Worm (Caenorhabditis elegans) whole organism, young adult: ENCODE results near the gene lin-38.

ENCODE experiments used
- F22D6.2 ChIP-seq: sonication (generic microtip); optimal IDR thresholded peaks from 2 replicates; lab custom pipeline; 2016; ENCODE audit warnings: mild to moderate bottlenecking, missing genetic modification characterization, missing compliant biosample characterization
- F33H1.4 ChIP-seq: fragments of 200-800 bp; sonication (Bioruptor generic); IDR thresholded peaks from 2 replicates; pipeline ENCODE4 v1.3.6; 2022; ENCODE audit warnings: missing genetic modification reagents, missing genetic modification characterization, missing compliant biosample characterization
- F37B4.10 ChIP-seq: fragments of 200-800 bp; sonication (Bioruptor generic); IDR thresholded peaks from 2 replicates; pipeline ENCODE4 v1.3.6; 2022; ENCODE audit warnings: missing genetic modification characterization, missing compliant biosample characterization
- F57A8.1 ChIP-seq: fragments of 200-800 bp; sonication (Bioruptor generic); optimal IDR thresholded peaks from 2 replicates; lab custom pipeline; 2018; ENCODE audit warnings: mild to moderate bottlenecking, missing genetic modification characterization, moderate library complexity, missing compliant biosample characterization
- F57C9.4 ChIP-seq: sonication (generic microtip); optimal IDR thresholded peaks from 2 replicates; lab custom pipeline; 2017; ENCODE audit warnings: mild to moderate bottlenecking, missing genetic modification characterization, missing compliant biosample characterization
- Y53G8AR.9 ChIP-seq: fragments of 200-800 bp; sonication (Bioruptor generic); conservative IDR thresholded peaks from 2 replicates; pipeline ENCODE4 v1.3.6; 2022; ENCODE audit warnings: missing genetic modification reagents, missing genetic modification characterization, missing compliant biosample characterization
- Y95B8A.8 ChIP-seq: fragments of 200-800 bp; sonication (Bioruptor generic); IDR thresholded peaks from 2 replicates; pipeline ENCODE4 v1.3.6; 2022; ENCODE audit warnings: missing genetic modification reagents, missing genetic modification characterization, missing compliant biosample characterization
- aptf-2 ChIP-seq: fragments of 200-800 bp; sonication (Bioruptor generic); conservative IDR thresholded peaks from 2 replicates; pipeline ENCODE4 v1.3.6; 2022; ENCODE audit warnings: missing genetic modification reagents, missing genetic modification characterization, missing compliant biosample characterization
- atf-7 ChIP-seq: sonication (generic microtip); optimal IDR thresholded peaks from 2 replicates; lab custom pipeline; 2017; ENCODE audit warnings: mild to moderate bottlenecking, missing genetic modification characterization, missing compliant biosample characterization
- attf-6 ChIP-seq: fragments of 200-800 bp; sonication (Bioruptor generic); IDR thresholded peaks from 2 replicates; pipeline ENCODE4 v1.3.6; 2022; ENCODE audit warnings: missing genetic modification reagents, missing genetic modification characterization, missing compliant biosample characterization
- cebp-1 ChIP-seq, 2 experiments: fragments of 200-800 bp in 1 of 2; sonication (Bioruptor generic) in 1 of 2; sonication (generic microtip) in 1 of 2; IDR thresholded peaks in 1 of 2; optimal IDR thresholded peaks in 1 of 2; 2 replicates each; pipeline versions ENCODE4 v1.3.6 to Lab custom; 2017 to 2022; ENCODE audit warnings: missing compliant biosample characterization in 2 of 2, missing genetic modification characterization in 2 of 2, mild to moderate bottlenecking in 1 of 2, missing genetic modification reagents in 1 of 2, moderate library complexity in 1 of 2
- chd-7 ChIP-seq: sonication (generic microtip); optimal IDR thresholded peaks from 2 replicates; lab custom pipeline; 2016; ENCODE audit warnings: mild to moderate bottlenecking, missing genetic modification characterization, moderate library complexity, missing compliant biosample characterization
- dpl-1 ChIP-seq: fragments of 150-350 bp; optimal IDR thresholded peaks from 2 replicates; lab custom pipeline; 2014; ENCODE audit warnings: missing biosample characterization, missing genetic modification reagents, missing genetic modification characterization
- egrh-3 ChIP-seq: fragments of 200-800 bp; sonication (Bioruptor generic); IDR thresholded peaks from 2 replicates; pipeline ENCODE4 v1.3.6; 2022; ENCODE audit warnings: missing genetic modification reagents, missing genetic modification characterization, missing compliant biosample characterization
- ekl-4 ChIP-seq: fragments of 200-800 bp; sonication (Bioruptor generic); IDR thresholded peaks from 2 replicates; pipeline ENCODE4 v1.3.6; 2022; ENCODE audit warnings: missing genetic modification reagents, missing genetic modification characterization, missing compliant biosample characterization
- ets-4 ChIP-seq: fragments of 200-800 bp; sonication (Bioruptor generic); optimal IDR thresholded peaks from 2 replicates; lab custom pipeline; 2018; ENCODE audit warnings: mild to moderate bottlenecking, missing genetic modification characterization, missing compliant biosample characterization
- him-1 ChIP-seq: sonication (generic microtip); optimal IDR thresholded peaks from 2 replicates; lab custom pipeline; 2016; ENCODE audit warnings: missing genotype, missing genetic modification reagents, missing genetic modification characterization, missing compliant biosample characterization
- hlh-12 ChIP-seq: sonication (generic microtip); optimal IDR thresholded peaks from 2 replicates; lab custom pipeline; 2016; ENCODE audit warnings: missing genetic modification characterization, missing compliant biosample characterization
- hrde-1 ChIP-seq: sonication (generic microtip); optimal IDR thresholded peaks from 2 replicates; lab custom pipeline; 2016; ENCODE audit warnings: missing genetic modification characterization, mild to moderate bottlenecking, missing compliant biosample characterization, moderate library complexity, missing genotype, missing genetic modification reagents, borderline replicate concordance
- lag-1 ChIP-seq: fragments of 200-800 bp; sonication (Bioruptor generic); IDR thresholded peaks from 2 replicates; pipeline ENCODE4 v1.3.6; 2022; ENCODE audit warnings: missing genetic modification reagents, missing genetic modification characterization, missing compliant biosample characterization
- let-607 ChIP-seq, 2 experiments: fragments of 200-800 bp in 1 of 2; sonication (Bioruptor generic) in 1 of 2; sonication (generic microtip) in 1 of 2; optimal IDR thresholded peaks; 2 replicates each; lab custom pipeline; 2016 to 2018; ENCODE audit warnings: mild to moderate bottlenecking in 2 of 2, missing compliant biosample characterization in 2 of 2, missing genetic modification characterization in 2 of 2, moderate library complexity in 2 of 2, missing genotype in 1 of 2
- lin-26 ChIP-seq: fragments of 200-800 bp; sonication (Bioruptor generic); IDR thresholded peaks from 2 replicates; pipeline ENCODE4 v1.3.6; 2022; ENCODE audit warnings: missing genetic modification reagents, missing genetic modification characterization, missing compliant biosample characterization
- lir-1 ChIP-seq: fragments of 200-800 bp; sonication (Bioruptor generic); conservative IDR thresholded peaks from 2 replicates; pipeline ENCODE4 v1.3.6; 2022; ENCODE audit warnings: missing genetic modification reagents, missing genetic modification characterization, missing compliant biosample characterization
- lsy-27 ChIP-seq: sonication (generic microtip); optimal IDR thresholded peaks from 2 replicates; lab custom pipeline; 2017; ENCODE audit warnings: missing genetic modification characterization, mild to moderate bottlenecking, missing compliant biosample characterization, antibody characterized with exemption, missing genotype, borderline replicate concordance; ENCODE audit not compliant: insufficient read depth
- mcd-1 ChIP-seq: fragments of 200-800 bp; sonication (Bioruptor generic); IDR thresholded peaks from 2 replicates; pipeline ENCODE4 v1.3.6; 2022; ENCODE audit warnings: missing genetic modification reagents, missing genetic modification characterization, missing compliant biosample characterization
- mel-28 ChIP-seq: sonication (generic microtip); optimal IDR thresholded peaks from 2 replicates; lab custom pipeline; 2016; ENCODE audit warnings: borderline replicate concordance, mild to moderate bottlenecking, missing genetic modification characterization, missing compliant biosample characterization
- nhr-80 ChIP-seq: sonication (generic microtip); optimal IDR thresholded peaks from 2 replicates; lab custom pipeline; 2016; ENCODE audit warnings: missing genetic modification characterization, missing compliant biosample characterization
- rec-8 ChIP-seq, 2 experiments: sonication (generic microtip); optimal IDR thresholded peaks; 2 replicates each; lab custom pipeline; 2016; ENCODE audit warnings: mild to moderate bottlenecking in 2 of 2, missing genetic modification characterization in 2 of 2, missing genetic modification reagents in 2 of 2, missing genotype in 2 of 2, missing biosample characterization in 1 of 2, missing compliant biosample characterization in 1 of 2, moderate library complexity in 1 of 2
- sdz-38 ChIP-seq: sonication (generic microtip); optimal IDR thresholded peaks from 2 replicates; lab custom pipeline; 2016; ENCODE audit warnings: missing genotype, missing genetic modification characterization, missing compliant biosample characterization
- snpc-1.1 ChIP-seq: sonication (generic microtip); optimal IDR thresholded peaks from 2 replicates; lab custom pipeline; 2017; ENCODE audit warnings: missing genetic modification characterization, mild to moderate bottlenecking, missing compliant biosample characterization, antibody characterized with exemption, moderate library complexity, missing genotype, missing genetic modification reagents; ENCODE audit not compliant: insufficient read depth
- somi-1 ChIP-seq: fragments of 200-800 bp; sonication (Bioruptor generic); optimal IDR thresholded peaks from 2 replicates; lab custom pipeline; 2018; ENCODE audit warnings: mild to moderate bottlenecking, missing genetic modification characterization, missing compliant biosample characterization
- unc-62 ChIP-seq: fragments of 150-350 bp; optimal IDR thresholded peaks from 2 replicates; lab custom pipeline; 2014; ENCODE audit warnings: missing biosample characterization, missing genetic modification reagents, missing genetic modification characterization
- zfh-2 ChIP-seq: fragments of 200-800 bp; sonication (Bioruptor generic); conservative IDR thresholded peaks from 2 replicates; pipeline ENCODE4 v1.3.6; 2022; ENCODE audit warnings: missing genetic modification reagents, missing genetic modification characterization, missing compliant biosample characterization
- ztf-3 ChIP-seq: fragments of 200-800 bp; sonication (Bioruptor generic); optimal IDR thresholded peaks from 2 replicates; lab custom pipeline; 2018; ENCODE audit warnings: mild to moderate bottlenecking, missing genetic modification characterization, missing compliant biosample characterization

Gene lin-38

DNA sequence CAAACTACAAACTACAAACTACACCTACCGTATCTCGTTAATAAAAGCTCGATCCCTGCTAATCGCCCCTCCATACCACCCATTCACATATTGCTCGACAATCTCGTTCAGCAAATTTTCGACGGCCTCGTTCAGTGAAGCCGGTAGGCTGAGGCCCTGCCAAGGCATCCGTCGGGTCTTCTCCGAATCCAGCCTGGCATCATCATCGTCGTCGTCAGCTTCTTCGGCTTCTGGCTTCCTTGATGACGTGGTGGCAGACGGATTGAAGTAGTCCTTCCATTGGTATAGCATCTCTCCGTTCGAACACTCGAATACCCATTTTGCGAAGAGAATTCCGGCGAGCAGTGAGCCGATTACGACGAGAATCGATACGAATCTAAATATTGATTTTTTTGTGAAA, 45.1 kb upstream of the lin-38 start:
- TF ChIP-seq zfh-2 (GFP tag; lab: Robert Waterston, UW) (peak; percentile 63; the same call in 1 of the 2 replicates), egrh-3 (no peak)
- TF ChIP-seq, all 124 proteins: peak for 1

DNA sequence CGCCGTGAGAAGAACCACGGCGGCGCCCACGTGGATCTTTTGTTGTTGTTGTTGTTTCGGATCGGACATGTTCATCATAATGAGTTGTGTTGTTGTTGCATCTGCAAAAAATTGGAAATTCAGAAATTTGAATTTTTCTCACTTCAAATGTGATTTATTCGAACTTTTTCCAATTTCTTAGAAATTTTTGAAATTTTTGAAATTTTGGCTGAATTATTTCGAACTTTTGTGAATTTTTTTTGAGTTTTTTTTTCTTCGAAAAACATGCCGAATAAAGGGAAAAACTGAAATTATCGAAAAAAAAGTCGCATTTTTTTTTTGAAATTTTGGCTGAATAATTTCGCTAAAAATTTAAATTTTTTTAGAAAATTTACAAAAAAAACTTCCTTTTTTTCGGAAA, 44.6 kb upstream of the lin-38 start, which contains the start of gene snx-14:
TSS of gene snx-14 (minus strand) at position 101 of the 400 bp plus-strand sequence.
- TF ChIP-seq ets-4 (GFP tag; lab: Kevin White, UChicago) (no peak), hrde-1 (tag; lab: Kevin White, UChicago) (no peak), mel-28 (tag; lab: Kevin White, UChicago) (no peak), ekl-4 (GFP tag; lab: Robert Waterston, UW) (no peak), let-607 (tag; optimal IDR thresholded peaks at IDR 0.05; lab: Kevin White, UChicago) (no peak), sdz-38 (tag; lab: Kevin White, UChicago) (no peak), chd-7 (tag; lab: Kevin White, UChicago) (no peak), F33H1.4 (no peak), lag-1 (GFP tag; lab: Robert Waterston, UW) (no peak), F22D6.2 (tag; lab: Kevin White, UChicago) (no peak), lsy-27 (tag; lab: Kevin White, UChicago) (no peak), F57A8.1 (no peak), Y95B8A.8 (no peak), somi-1 (GFP tag; lab: Kevin White, UChicago) (no peak), cebp-1 (GFP tag; IDR thresholded peaks at IDR 0.05; lab: Robert Waterston, UW) (no peak), cebp-1 (tag; optimal IDR thresholded peaks at IDR 0.05; lab: Kevin White, UChicago) (no peak), Y53G8AR.9 (GFP tag; lab: Robert Waterston, UW) (no peak), lir-1 (GFP tag; lab: Robert Waterston, UW) (no peak)

DNA sequence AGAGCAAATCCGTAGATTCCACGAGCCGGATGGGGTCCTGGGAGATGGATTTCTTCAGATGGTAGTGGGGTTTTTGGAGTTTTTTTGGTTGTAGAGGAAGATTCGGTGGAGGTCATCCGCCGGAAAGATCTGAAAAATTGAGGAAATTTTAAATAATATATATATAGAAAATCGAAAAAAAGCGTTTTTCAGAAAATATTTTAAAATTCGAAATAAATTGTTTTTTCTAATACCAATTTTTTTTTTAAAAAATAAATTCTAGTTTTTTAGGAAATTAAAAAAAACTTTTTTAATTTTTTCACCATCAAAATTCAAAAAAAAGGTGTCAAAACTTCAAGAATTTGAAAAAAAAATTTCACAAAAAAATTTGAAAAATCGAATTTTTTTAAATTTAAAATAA, 34.8 kb upstream of the lin-38 start, which contains the start of the genes noa-1 and Y48E1B.17:
TSS of gene noa-1 (minus strand) at position 101 of the 400 bp plus-strand sequence.
TSS of gene Y48E1B.17 (minus strand) at position 129 of the 400 bp plus-strand sequence.
- no peak for TF ChIP-seq lin-26 (GFP tag; lab: Robert Waterston, UW)
- no peak for TF ChIP-seq mcd-1 (GFP tag; lab: Robert Waterston, UW)

DNA sequence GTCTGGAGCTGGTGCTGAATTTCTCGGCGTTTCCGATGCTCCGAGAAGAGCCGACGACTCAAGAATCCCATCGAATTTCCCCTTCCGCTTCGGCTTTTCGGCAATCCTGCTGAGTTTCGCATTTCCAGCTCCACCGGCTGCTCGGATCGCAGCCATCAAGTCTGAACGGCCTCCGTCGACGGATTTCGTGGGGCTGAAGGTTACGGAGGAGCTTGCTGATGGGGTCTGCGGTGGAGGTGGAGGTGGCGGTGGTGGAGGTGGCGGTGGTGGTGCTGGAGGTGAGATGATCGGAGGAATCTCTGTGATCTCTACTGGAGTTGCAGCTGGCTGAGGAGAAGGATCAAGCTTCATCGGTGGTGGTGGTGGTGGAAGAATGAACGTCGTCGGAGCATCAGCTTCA, 32.7 kb upstream of the lin-38 start:
- peak; percentile 93 for TF ChIP-seq zfh-2 (GFP tag; lab: Robert Waterston, UW)
- TF ChIP-seq egrh-3, result peak; percentile 88
- no peak for TF ChIP-seq him-1
- no peak for TF ChIP-seq attf-6 (GFP tag; lab: Robert Waterston, UW)

DNA sequence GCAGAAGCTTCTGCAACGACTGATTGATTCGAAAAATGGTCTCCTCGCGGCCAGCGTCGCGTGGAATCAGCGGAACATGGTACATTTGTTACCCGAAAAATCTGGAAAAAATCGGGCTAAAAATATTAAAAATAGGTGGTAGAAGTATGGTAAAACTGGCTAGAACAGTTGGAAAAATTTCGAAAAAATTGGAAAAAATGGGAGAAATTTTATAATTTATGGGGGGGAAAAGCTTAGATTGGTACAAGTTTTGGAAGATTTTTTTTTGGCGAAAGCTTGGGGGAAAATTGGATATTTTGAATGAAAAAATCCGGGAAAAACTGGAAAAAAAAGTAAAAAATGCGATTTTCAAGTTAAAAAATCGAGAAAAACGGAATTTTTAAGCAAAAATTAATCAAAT, 28.2 kb upstream of the lin-38 start, which contains the start of gene ddl-2:
TSS of gene ddl-2 (minus strand) at position 101 of the 400 bp plus-strand sequence.
- TF ChIP-seq Y53G8AR.9 (GFP tag; lab: Robert Waterston, UW) (no peak), nhr-80 (no peak), ztf-3 (no peak), hlh-12 (tag; lab: Kevin White, UChicago) (no peak), unc-62 (no peak), lsy-27 (tag; lab: Kevin White, UChicago) (no peak), hrde-1 (tag; lab: Kevin White, UChicago) (no peak), dpl-1 (GFP tag; lab: Kevin White, UChicago) (no peak), chd-7 (tag; lab: Kevin White, UChicago) (no peak)

DNA sequence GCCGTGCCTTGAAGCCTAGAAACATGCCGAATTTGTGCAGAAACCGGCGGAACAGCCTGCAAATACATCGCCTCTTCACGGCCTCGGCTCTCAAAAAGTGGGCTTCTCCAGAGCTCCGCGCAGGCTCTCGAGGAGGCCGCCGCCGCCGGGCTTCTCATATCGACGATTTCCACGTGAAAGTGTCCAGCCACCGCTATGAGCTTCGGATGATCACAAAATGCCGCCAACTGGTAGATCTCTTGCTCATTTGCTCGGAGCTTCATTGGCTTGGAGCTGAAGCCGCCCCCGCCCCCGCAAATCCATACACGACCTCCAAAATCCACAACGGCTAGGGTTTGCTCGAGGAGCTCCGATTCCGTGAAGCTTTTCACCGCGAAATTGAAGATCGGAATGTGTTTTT, 15.2 kb upstream of the lin-38 start:
- TF ChIP-seq atf-7 (tag; lab: Kevin White, UChicago) (no peak), lir-1 (GFP tag; lab: Robert Waterston, UW) (no peak), ekl-4 (GFP tag; lab: Robert Waterston, UW) (no peak), rec-8 (tag; optimal IDR thresholded peaks at IDR 0.05; lab: Kevin White, UChicago) (no peak), F37B4.10 (GFP tag; lab: Robert Waterston, UW) (0 out of 2 replicates have a peak, but pooled peaks have one; percentile 7), egrh-3 (peak; percentile 42; the same call in 1 of the 2 replicates), aptf-2 (GFP tag; lab: Robert Waterston, UW) (no peak), F57C9.4 (tag; lab: Kevin White, UChicago) (no peak), snpc-1.1 (no peak)
